Worm (Caenorhabditis elegans) whole organism, early embryonic: ENCODE results near the gene srh-229.

Source experiments
- B0310.2 ChIP-seq: sonication (generic microtip); optimal IDR thresholded peaks from 2 replicates; lab custom pipeline; 2016; ENCODE audit warnings: mild to moderate bottlenecking, missing genetic modification characterization, missing compliant biosample characterization
- F13C5.2 ChIP-seq: sonication (generic microtip); optimal IDR thresholded peaks from 2 replicates; lab custom pipeline; 2017; ENCODE audit warnings: mild to moderate bottlenecking, missing genetic modification characterization, inconsistent platforms, missing compliant biosample characterization
- aly-1 ChIP-seq: sonication (generic microtip); optimal IDR thresholded peaks from 2 replicates; lab custom pipeline; 2016; ENCODE audit warnings: missing genetic modification characterization, missing compliant biosample characterization
- ama-1 ChIP-seq: fragments of 150-350 bp; optimal IDR thresholded peaks from 2 replicates; lab custom pipeline; 2014
- ceh-13 ChIP-seq: fragments of 200-800 bp; sonication (Bioruptor generic); optimal IDR thresholded peaks from 2 replicates; lab custom pipeline; 2018; ENCODE audit warnings: mild to moderate bottlenecking, missing genetic modification characterization, missing compliant biosample characterization
- ceh-36 ChIP-seq: sonication (generic microtip); optimal IDR thresholded peaks from 2 replicates; lab custom pipeline; 2016; ENCODE audit warnings: missing genetic modification characterization, inconsistent platforms, missing compliant biosample characterization
- ets-7 ChIP-seq: sonication (generic microtip); optimal IDR thresholded peaks from 2 replicates; lab custom pipeline; 2016; ENCODE audit warnings: missing genotype, missing genetic modification characterization, missing compliant biosample characterization
- flt-1 ChIP-seq: fragments of 200-800 bp; sonication (Bioruptor generic); IDR thresholded peaks from 2 replicates; pipeline ENCODE4 v1.3.6; 2022; ENCODE audit warnings: missing genetic modification characterization, missing compliant biosample characterization
- hmbx-1 ChIP-seq: sonication (generic microtip); optimal IDR thresholded peaks from 2 replicates; lab custom pipeline; 2016; ENCODE audit warnings: mild to moderate bottlenecking, missing genetic modification characterization, missing compliant biosample characterization
- hmg-4 ChIP-seq: fragments of 200-800 bp; sonication (Bioruptor generic); optimal IDR thresholded peaks from 2 replicates; lab custom pipeline; 2018; ENCODE audit warnings: mild to moderate bottlenecking, missing genetic modification characterization, missing compliant biosample characterization
- hnd-1 ChIP-seq: sonication (generic microtip); optimal IDR thresholded peaks from 2 replicates; lab custom pipeline; 2016; ENCODE audit warnings: missing genetic modification characterization, missing compliant biosample characterization
- pes-1 ChIP-seq: fragments of 200-800 bp; sonication (Bioruptor generic); IDR thresholded peaks from 2 replicates; pipeline ENCODE4 v1.3.6; 2022; ENCODE audit warnings: missing genetic modification reagents, missing genetic modification characterization, missing compliant biosample characterization
- scrt-1 ChIP-seq: fragments of 200-800 bp; sonication (Bioruptor generic); IDR thresholded peaks from 2 replicates; pipeline ENCODE4 v1.3.6; 2022; ENCODE audit warnings: missing genetic modification characterization, missing compliant biosample characterization
- sea-1 ChIP-seq: fragments of 200-800 bp; sonication (Bioruptor generic); conservative IDR thresholded peaks from 2 replicates; pipeline ENCODE4 v1.3.6; 2022; ENCODE audit warnings: missing genetic modification characterization, missing compliant biosample characterization
- tbx-11 ChIP-seq: fragments of 200-800 bp; sonication (Bioruptor generic); IDR thresholded peaks from 2 replicates; pipeline ENCODE4 v1.3.6; 2022; ENCODE audit warnings: missing genetic modification characterization, missing compliant biosample characterization
- tbx-37 ChIP-seq: fragments of 200-800 bp; sonication (Bioruptor generic); conservative IDR thresholded peaks from 2 replicates; pipeline ENCODE4 v1.3.6; 2022; ENCODE audit warnings: missing genetic modification reagents, missing genetic modification characterization, missing compliant biosample characterization
- tra-4 ChIP-seq: sonication (generic microtip); optimal IDR thresholded peaks from 2 replicates; lab custom pipeline; 2017; ENCODE audit warnings: missing genetic modification characterization, missing compliant biosample characterization

Gene srh-229

DNA sequence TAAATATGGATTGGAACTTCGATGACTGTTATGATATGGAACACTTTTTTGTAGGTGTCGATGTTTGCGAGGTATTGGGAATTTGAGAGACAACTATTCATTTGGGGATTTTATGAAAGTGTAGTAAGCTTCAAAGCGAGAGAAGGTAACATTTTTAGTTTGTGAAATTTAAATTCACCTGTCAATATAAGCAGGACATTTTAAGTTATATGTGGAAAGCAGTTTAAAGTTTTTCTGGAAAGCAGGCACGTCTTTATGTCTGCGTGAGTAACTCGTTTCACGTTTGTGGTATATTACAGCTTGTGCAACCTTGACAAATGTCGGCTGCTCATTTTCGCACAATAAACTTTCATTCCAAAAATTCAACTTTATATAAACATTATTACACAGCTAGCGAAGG, at the start of gene srh-229:
Gene srh-229, minus strand, starts transcription at position 101 of the 400 bp plus-strand sequence.
- no peak for TF ChIP-seq ets-7
- no peak for TF ChIP-seq scrt-1 (GFP tag; lab: Robert Waterston, UW)

DNA sequence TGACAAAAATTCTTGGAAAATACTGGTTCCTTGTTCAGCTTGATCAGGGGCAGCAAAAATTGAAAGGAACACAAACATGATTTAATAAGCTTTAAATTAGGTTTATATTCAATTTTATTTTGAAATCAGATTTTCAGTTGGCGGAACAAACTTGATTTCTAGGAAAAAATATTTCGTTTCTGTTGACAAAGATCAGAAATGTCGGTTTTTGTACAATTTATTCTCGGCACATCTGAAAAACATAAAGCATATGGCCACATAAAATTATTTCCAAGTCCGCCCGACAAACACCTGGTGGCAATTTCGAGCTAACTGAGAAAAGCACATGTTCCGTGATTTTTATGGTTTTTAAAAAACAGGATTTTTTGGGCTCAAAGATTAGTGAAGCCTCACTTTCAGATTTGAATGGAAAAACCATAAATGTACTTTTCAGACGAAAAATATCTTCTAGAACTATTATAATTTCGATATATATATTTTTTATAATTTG, 49.7 kb upstream of the srh-229 start, which contains the start of gene ttr-10:
Gene ttr-10, minus strand, starts transcription at position 51 of the 490 bp plus-strand sequence.
- TF ChIP-seq tbx-11 (GFP tag; lab: Robert Waterston, UW) (no peak), F13C5.2 (tag; lab: Kevin White, UChicago) (no peak), hmbx-1 (tag; lab: Kevin White, UChicago) (no peak), ama-1 (lab: Kevin White, UChicago) (no peak), ceh-13 (GFP tag; lab: Kevin White, UChicago) (no peak), ceh-36 (no peak), tbx-37 (GFP tag; lab: Robert Waterston, UW) (no peak), scrt-1 (GFP tag; lab: Robert Waterston, UW) (no peak), tra-4 (tag; lab: Kevin White, UChicago) (no peak)

DNA sequence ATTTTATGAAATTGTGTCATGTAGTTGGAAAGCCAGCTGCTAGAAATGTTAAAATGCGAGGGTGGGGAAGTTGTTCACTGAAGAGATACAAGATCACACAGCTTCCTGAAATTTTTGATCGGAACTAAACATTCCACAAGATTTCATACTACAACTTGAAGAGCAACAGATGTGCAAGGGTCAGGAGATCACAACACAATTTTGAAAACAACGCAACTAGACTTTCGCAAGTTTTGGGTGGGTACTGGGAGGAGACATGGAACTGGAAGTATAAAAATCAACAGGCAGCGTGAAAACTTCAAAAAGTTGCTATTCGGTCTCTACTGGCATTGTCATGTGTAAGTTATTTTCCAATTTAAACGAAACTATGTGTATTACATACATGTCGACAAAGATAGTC, 47.6 kb upstream of the srh-229 start, which contains the start of gene F19F10.3:
Gene F19F10.3, plus strand, starts transcription at position 301 of the 400 bp plus-strand sequence.
- TF ChIP-seq pes-1 (GFP tag; lab: Robert Waterston, UW): no peak
- TF ChIP-seq scrt-1 (GFP tag; lab: Robert Waterston, UW): no peak
- TF ChIP-seq F13C5.2 (tag; lab: Kevin White, UChicago): no peak
- no peak for TF ChIP-seq sea-1 (GFP tag; lab: Robert Waterston, UW)
- no peak for TF ChIP-seq hnd-1
- no peak for TF ChIP-seq ets-7
- no peak for TF ChIP-seq tbx-37 (GFP tag; lab: Robert Waterston, UW)
- no peak for TF ChIP-seq ama-1 (lab: Kevin White, UChicago)
- no peak for TF ChIP-seq tbx-11 (GFP tag; lab: Robert Waterston, UW)
- no peak for TF ChIP-seq tra-4 (tag; lab: Kevin White, UChicago)
- no peak for TF ChIP-seq flt-1 (GFP tag; lab: Robert Waterston, UW)
- TF ChIP-seq ceh-36: no peak

DNA sequence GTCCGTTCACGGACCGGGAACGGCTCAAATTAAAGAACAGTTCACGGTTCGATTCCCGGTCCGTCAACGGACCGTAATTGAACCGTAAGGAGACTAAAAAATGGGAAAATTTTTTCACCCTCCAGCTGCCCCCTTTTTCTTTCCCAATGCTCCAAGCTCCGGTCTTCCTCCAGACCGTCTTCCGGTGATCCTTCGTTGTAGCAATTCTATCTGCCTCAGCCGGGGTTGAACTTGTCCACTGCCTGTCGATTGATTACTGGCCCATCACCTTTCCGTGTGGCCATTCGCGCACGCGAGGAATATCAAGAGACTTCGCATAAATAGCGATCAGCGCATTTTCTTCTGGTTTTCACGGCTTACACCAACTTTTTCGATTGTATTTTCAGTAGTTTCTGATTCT, 44.3 kb upstream of the srh-229 start:
- peak; percentile 76 for TF ChIP-seq pes-1 (GFP tag; lab: Robert Waterston, UW)
- TF ChIP-seq flt-1 (GFP tag; lab: Robert Waterston, UW): peak; percentile 56; the same call in 1 of the 2 replicates
- peak; percentile 70; the same call in 1 of the 2 replicates for TF ChIP-seq scrt-1 (GFP tag; lab: Robert Waterston, UW)
- TF ChIP-seq tbx-11 (GFP tag; lab: Robert Waterston, UW): peak; percentile 70

DNA sequence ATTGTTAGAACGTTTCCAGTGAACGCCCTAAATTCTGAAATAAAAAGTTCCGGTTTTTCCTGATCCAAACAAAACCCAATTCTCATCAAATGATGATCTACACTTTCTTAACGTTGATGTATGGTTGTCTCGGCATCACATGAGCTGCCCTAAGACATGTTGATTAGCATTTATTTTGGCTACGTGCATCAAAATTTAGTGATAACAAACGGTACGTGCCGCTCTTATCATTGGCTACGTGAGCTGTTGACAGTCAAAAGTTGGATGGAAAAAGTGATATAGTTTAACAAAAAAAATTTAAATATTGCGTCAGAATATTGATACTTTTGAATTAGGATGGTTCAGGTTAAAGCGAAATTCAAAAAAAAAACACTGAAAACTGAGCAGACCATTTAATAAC, 43.8 kb upstream of the srh-229 start:
- TF ChIP-seq sea-1 (GFP tag; lab: Robert Waterston, UW): no peak
- TF ChIP-seq tbx-11 (GFP tag; lab: Robert Waterston, UW): no peak
- no peak for TF ChIP-seq ceh-13 (GFP tag; lab: Kevin White, UChicago)
- no peak for TF ChIP-seq hmbx-1 (tag; lab: Kevin White, UChicago)
- TF ChIP-seq tbx-37 (GFP tag; lab: Robert Waterston, UW): no peak
- TF ChIP-seq B0310.2 (tag; lab: Kevin White, UChicago): no peak
- no peak for TF ChIP-seq hnd-1

DNA sequence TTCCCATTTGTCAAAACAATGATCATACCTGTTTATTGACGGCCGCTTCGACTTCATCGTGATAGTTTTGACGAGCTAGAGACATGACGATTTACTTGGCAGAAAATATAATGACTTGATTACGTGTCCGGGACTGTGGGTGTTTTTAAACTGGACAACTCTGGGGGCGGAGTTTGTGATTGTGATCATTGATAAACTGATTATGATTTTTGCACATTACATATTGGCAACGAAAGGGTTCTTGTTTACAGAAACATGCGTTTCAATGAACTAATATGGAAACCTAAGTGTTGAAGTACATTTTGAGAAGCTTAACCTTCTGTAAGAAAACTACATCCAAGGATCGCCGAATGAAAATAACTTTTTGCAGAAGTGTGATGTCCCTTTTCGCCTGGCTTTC, 43.3 kb upstream of the srh-229 start, which contains the start of gene ftn-1:
Gene ftn-1, minus strand, starts transcription at position 101 of the 400 bp plus-strand sequence.
- TF ChIP-seq ama-1 (lab: Kevin White, UChicago) (no peak), tbx-11 (GFP tag; lab: Robert Waterston, UW) (no peak), F13C5.2 (tag; lab: Kevin White, UChicago) (no peak), ets-7 (no peak), B0310.2 (tag; lab: Kevin White, UChicago) (no peak), pes-1 (GFP tag; lab: Robert Waterston, UW) (no peak), scrt-1 (GFP tag; lab: Robert Waterston, UW) (no peak), hmbx-1 (tag; lab: Kevin White, UChicago) (no peak), hmg-4 (no peak), sea-1 (GFP tag; lab: Robert Waterston, UW) (no peak), tra-4 (tag; lab: Kevin White, UChicago) (no peak), aly-1 (tag; lab: Kevin White, UChicago) (no peak), flt-1 (GFP tag; lab: Robert Waterston, UW) (no peak)

DNA sequence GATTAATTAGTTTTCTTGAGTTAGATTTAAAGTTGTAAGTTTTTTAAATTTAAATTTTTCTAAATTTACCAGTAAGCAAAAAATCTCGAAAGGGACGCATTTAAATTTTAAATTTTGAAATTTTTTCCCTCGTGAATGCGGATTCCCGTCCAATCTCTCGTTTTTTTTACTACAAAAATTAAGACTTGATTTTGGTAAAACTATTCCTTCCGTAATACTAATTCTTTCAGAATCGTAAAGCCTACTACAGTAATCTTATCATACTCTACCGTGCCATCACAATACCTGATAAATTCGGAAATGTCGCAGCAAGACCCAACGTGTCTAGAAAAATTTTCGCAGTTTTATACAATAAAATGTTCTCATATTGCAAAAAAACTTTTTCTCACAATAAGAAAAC, 41.0 kb upstream of the srh-229 start, which contains the start of the genes C54F6.19 and nhx-3:
Gene C54F6.19, plus strand, starts transcription at position 301 of the 400 bp plus-strand sequence.
Gene nhx-3, minus strand, starts transcription at position 337 of the 400 bp plus-strand sequence.
- TF ChIP-seq F13C5.2 (tag; lab: Kevin White, UChicago) (no peak), hnd-1 (no peak), tbx-11 (GFP tag; lab: Robert Waterston, UW) (no peak), hmg-4 (no peak), aly-1 (tag; lab: Kevin White, UChicago) (no peak), ceh-13 (GFP tag; lab: Kevin White, UChicago) (no peak), pes-1 (GFP tag; lab: Robert Waterston, UW) (no peak), scrt-1 (GFP tag; lab: Robert Waterston, UW) (no peak), ceh-36 (no peak), ama-1 (lab: Kevin White, UChicago) (no peak), ets-7 (no peak), B0310.2 (tag; lab: Kevin White, UChicago) (no peak), hmbx-1 (tag; lab: Kevin White, UChicago) (no peak), tra-4 (tag; lab: Kevin White, UChicago) (no peak), flt-1 (GFP tag; lab: Robert Waterston, UW) (no peak), sea-1 (GFP tag; lab: Robert Waterston, UW) (no peak), tbx-37 (GFP tag; lab: Robert Waterston, UW) (no peak)
